Fruit fly (Drosophila melanogaster) whole organism, wandering third instar larva: ENCODE results near the gene Pxd.

ENCODE experiments used
- Abd-B ChIP-seq: fragments of >200 bp; optimal IDR thresholded peaks from 2 replicates; lab custom pipeline; 2017; ENCODE audit warnings: missing biosample characterization, missing genetic modification characterization
- CG32264 ChIP-seq: fragments of 200-800 bp; sonication (Bioruptor generic); optimal IDR thresholded peaks from 2 replicates; lab custom pipeline; 2016; ENCODE audit warnings: missing biosample characterization, missing genetic modification characterization
- CG9705 ChIP-seq: fragments of 200-800 bp; sonication (Bioruptor generic); optimal IDR thresholded peaks from 2 replicates; lab custom pipeline; 2018; ENCODE audit warnings: missing biosample characterization, mild to moderate bottlenecking, missing genetic modification characterization
- CrebA ChIP-seq: fragments of 200-800 bp; sonication (Bioruptor generic); optimal IDR thresholded peaks from 2 replicates; lab custom pipeline; 2016; ENCODE audit warnings: missing biosample characterization, mild to moderate bottlenecking, missing genetic modification characterization, borderline replicate concordance
- Dfd ChIP-seq: fragments of >200 bp; optimal IDR thresholded peaks from 2 replicates; lab custom pipeline; 2017; ENCODE audit warnings: missing biosample characterization, missing genetic modification characterization
- Dif ChIP-seq: fragments of 200-275, 200-300 bp; sonication (Bioruptor generic); optimal IDR thresholded peaks from 2 replicates; lab custom pipeline; 2018; ENCODE audit warnings: missing biosample characterization, missing genetic modification characterization; ENCODE audit not compliant: partially characterized antibody
- GATAd ChIP-seq: sonication (Bioruptor generic); optimal IDR thresholded peaks from 2 replicates; lab custom pipeline; 2016; ENCODE audit warnings: missing biosample characterization, missing genetic modification characterization
- HLH106 ChIP-seq: fragments of 200-800 bp; optimal IDR thresholded peaks from 3 replicates; lab custom pipeline; 2019; ENCODE audit warnings: missing biosample characterization, mild to moderate bottlenecking, missing genetic modification characterization, moderate library complexity
- Hnf4 ChIP-seq: fragments of 200-800 bp; sonication (Bioruptor generic); optimal IDR thresholded peaks from 2 replicates; lab custom pipeline; 2016; ENCODE audit warnings: missing biosample characterization, mild to moderate bottlenecking, missing genetic modification characterization
- Hr78 ChIP-seq: fragments of >200 bp; optimal IDR thresholded peaks from 2 replicates; lab custom pipeline; 2017; ENCODE audit warnings: missing biosample characterization, missing genetic modification characterization
- Hr83 ChIP-seq: fragments of 200-300 bp; sonication (Bioruptor generic); optimal IDR thresholded peaks from 2 replicates; lab custom pipeline; 2016; ENCODE audit warnings: missing biosample characterization, mild to moderate bottlenecking, missing genetic modification characterization, moderate library complexity; ENCODE audit not compliant: poor library complexity, severe bottlenecking
- Jra ChIP-seq: sonication (Bioruptor generic); optimal IDR thresholded peaks from 2 replicates; lab custom pipeline; 2016; ENCODE audit warnings: missing biosample characterization, missing genetic modification characterization
- Mio ChIP-seq: sonication (Bioruptor generic); optimal IDR thresholded peaks from 2 replicates; lab custom pipeline; 2016; ENCODE audit warnings: missing biosample characterization, missing genetic modification characterization
- Myc ChIP-seq: fragments of >200 bp; optimal IDR thresholded peaks from 2 replicates; lab custom pipeline; 2017
- N ChIP-seq: fragments of >200 bp; optimal IDR thresholded peaks from 2 replicates; lab custom pipeline; 2018; ENCODE audit warnings: missing biosample characterization, missing external identifiers, missing genetic modification characterization
- OdsH ChIP-seq: fragments of 200-800 bp; sonication (Bioruptor generic); optimal IDR thresholded peaks from 2 replicates; lab custom pipeline; 2016; ENCODE audit warnings: missing biosample characterization, mild to moderate bottlenecking, missing genetic modification characterization
- Rel ChIP-seq, 2 experiments: fragments of 200-800 bp; sonication (Bioruptor generic) in 1 of 2; optimal IDR thresholded peaks; 2 replicates in 1 of 2; 3 replicates in 1 of 2; lab custom pipeline; 2016 to 2019; ENCODE audit warnings: mild to moderate bottlenecking in 2 of 2, missing biosample characterization in 2 of 2, missing genetic modification characterization in 2 of 2, moderate library complexity in 1 of 2
- Sp1 ChIP-seq: fragments of 200-800 bp; sonication (Bioruptor generic); optimal IDR thresholded peaks from 3 replicates; lab custom pipeline; 2019; ENCODE audit warnings: missing biosample characterization, mild to moderate bottlenecking, missing genetic modification characterization, moderate library complexity
- Vsx2 ChIP-seq: fragments of 200-300, 225-300 bp; sonication (Bioruptor generic); optimal IDR thresholded peaks from 2 replicates; lab custom pipeline; 2018; ENCODE audit warnings: missing biosample characterization, missing genetic modification characterization; ENCODE audit not compliant: partially characterized antibody
- br ChIP-seq: fragments of 200-800 bp; sonication (Bioruptor generic); optimal IDR thresholded peaks from 2 replicates; lab custom pipeline; 2016; ENCODE audit warnings: missing biosample characterization, missing genetic modification characterization
- brk ChIP-seq: fragments of 200-800 bp; sonication (Bioruptor generic); optimal IDR thresholded peaks from 2 replicates; lab custom pipeline; 2016; ENCODE audit warnings: missing biosample characterization, mild to moderate bottlenecking, missing genetic modification characterization
- dl ChIP-seq, 2 experiments: fragments of 175-275, 200-275 bp in 1 of 2; fragments of 200-275 bp in 1 of 2; sonication (Bioruptor generic); optimal IDR thresholded peaks; lab custom pipeline; 2018; ENCODE audit warnings: mild to moderate bottlenecking in 2 of 2, missing biosample characterization in 2 of 2, missing genetic modification characterization in 2 of 2, moderate library complexity in 2 of 2; ENCODE audit not compliant: partially characterized antibody in 2 of 2, insufficient read depth in 1 of 2
- dmrt93B ChIP-seq: fragments of 200-800 bp; sonication (Bioruptor generic); optimal IDR thresholded peaks from 2 replicates; lab custom pipeline; 2018; ENCODE audit warnings: missing biosample characterization, mild to moderate bottlenecking, missing genetic modification characterization
- dsf ChIP-seq: sonication (Bioruptor generic); optimal IDR thresholded peaks from 2 replicates; lab custom pipeline; 2016; ENCODE audit warnings: missing biosample characterization, missing genetic modification characterization, borderline replicate concordance
- ey ChIP-seq: fragments of 200-800 bp; sonication (Bioruptor generic); optimal IDR thresholded peaks from 2 replicates; lab custom pipeline; 2016; ENCODE audit warnings: missing biosample characterization, missing genetic modification characterization
- foxo ChIP-seq, 2 experiments: fragments of 200-800 bp; sonication (Bioruptor generic); optimal IDR thresholded peaks; 2 replicates in 1 of 2; 3 replicates in 1 of 2; lab custom pipeline; 2016 to 2017; ENCODE audit warnings: missing biosample characterization in 2 of 2, missing genetic modification characterization in 2 of 2
- fru ChIP-seq: fragments of 200-800 bp; sonication (Bioruptor generic); optimal IDR thresholded peaks from 3 replicates; lab custom pipeline; 2016; ENCODE audit warnings: missing biosample characterization, mild to moderate bottlenecking, missing genetic modification characterization
- h ChIP-seq: fragments of 200-800 bp; sonication (Bioruptor generic); optimal IDR thresholded peaks from 3 replicates; lab custom pipeline; 2016; ENCODE audit warnings: missing biosample characterization, mild to moderate bottlenecking, missing genetic modification characterization
- jim ChIP-seq: fragments of 175-275, 200-325 bp; sonication (Bioruptor generic); optimal IDR thresholded peaks from 2 replicates; lab custom pipeline; 2016; ENCODE audit warnings: missing biosample characterization, mild to moderate bottlenecking, missing genetic modification characterization
- lola ChIP-seq: fragments of >200 bp; optimal IDR thresholded peaks from 2 replicates; lab custom pipeline; 2017; ENCODE audit warnings: missing biosample characterization, missing genetic modification characterization
- pan ChIP-seq: fragments of >200 bp; optimal IDR thresholded peaks from 2 replicates; lab custom pipeline; 2017
- psq ChIP-seq: fragments of 200-800 bp; sonication (Bioruptor generic); optimal IDR thresholded peaks from 3 replicates; lab custom pipeline; 2017; ENCODE audit warnings: missing biosample characterization, mild to moderate bottlenecking, missing genetic modification characterization, moderate library complexity
- rgr ChIP-seq: fragments of 200-800 bp; sonication (Bioruptor generic); optimal IDR thresholded peaks from 3 replicates; lab custom pipeline; 2016; ENCODE audit warnings: missing biosample characterization, mild to moderate bottlenecking, missing genetic modification characterization
- sage ChIP-seq: fragments of 200-800 bp; sonication (Bioruptor generic); optimal IDR thresholded peaks from 2 replicates; lab custom pipeline; 2016; ENCODE audit warnings: missing biosample characterization, mild to moderate bottlenecking, missing genetic modification characterization
- sv ChIP-seq: fragments of 200-800 bp; sonication (Bioruptor generic); optimal IDR thresholded peaks from 3 replicates; lab custom pipeline; 2016; ENCODE audit warnings: missing biosample characterization, missing genetic modification characterization
- tai ChIP-seq: sonication (Bioruptor generic); optimal IDR thresholded peaks from 2 replicates; lab custom pipeline; 2016; ENCODE audit warnings: missing biosample characterization, missing genetic modification characterization
- usp ChIP-seq: fragments of >200 bp; optimal IDR thresholded peaks from 2 replicates; lab custom pipeline; 2017; ENCODE audit warnings: missing biosample characterization, missing genetic modification characterization
- woc ChIP-seq: sonication (Bioruptor generic); optimal IDR thresholded peaks from 2 replicates; lab custom pipeline; 2016; ENCODE audit warnings: missing biosample characterization, mild to moderate bottlenecking, missing genetic modification characterization

Pxd gene

dm6 chr3R:16986181-16987074 is 27.9 kb upstream of the Pxd start:
- TF ChIP-seq N (no peak), Hnf4 (GFP tag; lab: Kevin White, UChicago) (peak; percentile 86), Hr83 (GFP tag; lab: Kevin White, UChicago) (peak; percentile 49), h (peak; percentile 97), br (peak; percentile 95), foxo (GFP tag; optimal IDR thresholded peaks at IDR 0.05; lab: Kevin White, UChicago) (peak; percentile 90 to 96), CrebA (GFP tag; lab: Kevin White, UChicago) (peak; percentile 66), usp (GFP tag; lab: Kevin White, UChicago) (no peak), dmrt93B (peak; percentile 77), psq (GFP tag; lab: Kevin White, UChicago) (peak; percentile 83), Myc (lab: Kevin White, UChicago) (no peak), Mio (GFP tag; lab: Kevin White, UChicago) (peak; percentile 83), Vsx2 (GFP tag; lab: Kevin White, UChicago) (no peak), CG9705 (GFP tag; lab: Kevin White, UChicago) (peak; percentile 64), sv (peak; percentile 87), ey (GFP tag; lab: Kevin White, UChicago) (peak; percentile 96), OdsH (GFP tag; lab: Kevin White, UChicago) (peak; percentile 93), dsf (no peak), sage (GFP tag; lab: Kevin White, UChicago) (peak; percentile 57), Sp1 (peak; percentile 86), Hr78 (GFP tag; lab: Kevin White, UChicago) (no peak), fru (GFP tag; lab: Kevin White, UChicago) (peak; percentile 95), tai (GFP tag; lab: Kevin White, UChicago) (peak; percentile 70), Jra (GFP tag; lab: Kevin White, UChicago) (peak; percentile 78), Dif (no peak), pan (lab: Kevin White, UChicago) (no peak), rgr (GFP tag; lab: Kevin White, UChicago) (peak; percentile 91), Rel (GFP tag; optimal IDR thresholded peaks at IDR 0.05; lab: Kevin White, UChicago) (no peak), Rel (tag; optimal IDR thresholded peaks at IDR 0.05; lab: Kevin White, UChicago) (peak; percentile 97), woc (GFP tag; lab: Kevin White, UChicago) (peak; percentile 87), lola (GFP tag; lab: Kevin White, UChicago) (no peak), CG32264 (peak; percentile 90), GATAd (no peak), brk (peak; percentile 24), HLH106 (tag; lab: Kevin White, UChicago) (peak; percentile 91), dl (GFP tag; optimal IDR thresholded peaks at IDR 0.05; lab: Kevin White, UChicago; ENCODE audit: insufficient read depth in 1 of 2, partially characterized antibody in 2 of 2) (no peak), Abd-B (GFP tag; lab: Kevin White, UChicago) (no peak)
- TF ChIP-seq, all 38 proteins: peak for 24

- no peak for TF ChIP-seq fru (GFP tag; lab: Kevin White, UChicago)
- no peak for TF ChIP-seq psq (GFP tag; lab: Kevin White, UChicago)
- TF ChIP-seq CG9705 (GFP tag; lab: Kevin White, UChicago) = no peak
- TF ChIP-seq woc (GFP tag; lab: Kevin White, UChicago) = no peak
- TF ChIP-seq sage (GFP tag; lab: Kevin White, UChicago) = no peak
- TF ChIP-seq HLH106 (tag; lab: Kevin White, UChicago) = no peak
- no peak for TF ChIP-seq jim (GFP tag; lab: Kevin White, UChicago)
- no peak for TF ChIP-seq ey (GFP tag; lab: Kevin White, UChicago)
- peak; percentile 44 for TF ChIP-seq Dif
- TF ChIP-seq Hr83 (GFP tag; lab: Kevin White, UChicago) = peak; percentile 20
- no peak for TF ChIP-seq Jra (GFP tag; lab: Kevin White, UChicago)
- TF ChIP-seq Dfd (GFP tag; lab: Kevin White, UChicago) = no peak
- no peak for TF ChIP-seq usp (GFP tag; lab: Kevin White, UChicago)
- no peak for TF ChIP-seq CG32264
- no peak for TF ChIP-seq Mio (GFP tag; lab: Kevin White, UChicago)
- no peak for TF ChIP-seq pan (lab: Kevin White, UChicago)
- no peak for TF ChIP-seq dmrt93B
- TF ChIP-seq brk = no peak
- TF ChIP-seq N = no peak
- TF ChIP-seq Hnf4 (GFP tag; lab: Kevin White, UChicago) = no peak
- TF ChIP-seq lola (GFP tag; lab: Kevin White, UChicago) = no peak
- TF ChIP-seq GATAd = no peak
- TF ChIP-seq Myc (lab: Kevin White, UChicago) = no peak
- peak in 1 of 2 experiments; percentile 23 for TF ChIP-seq dl (GFP tag; optimal IDR thresholded peaks at IDR 0.05; lab: Kevin White, UChicago; ENCODE audit: insufficient read depth in 1 of 2, partially characterized antibody in 2 of 2)
- TF ChIP-seq Sp1 = no peak
- no peak for TF ChIP-seq rgr (GFP tag; lab: Kevin White, UChicago)
- no peak for TF ChIP-seq tai (GFP tag; lab: Kevin White, UChicago)
- no peak for TF ChIP-seq Rel (GFP tag; optimal IDR thresholded peaks at IDR 0.05; lab: Kevin White, UChicago)
- peak; percentile 33 for TF ChIP-seq Rel (tag; optimal IDR thresholded peaks at IDR 0.05; lab: Kevin White, UChicago)
- no peak for TF ChIP-seq Hr78 (GFP tag; lab: Kevin White, UChicago)
- TF ChIP-seq br = no peak
- no peak for TF ChIP-seq Abd-B (GFP tag; lab: Kevin White, UChicago)
- TF ChIP-seq h = peak; percentile 16
- TF ChIP-seq foxo (GFP tag; optimal IDR thresholded peaks at IDR 0.05; lab: Kevin White, UChicago) = no peak
- no peak for TF ChIP-seq dsf
- no peak for TF ChIP-seq sv
- TF ChIP-seq CrebA (GFP tag; lab: Kevin White, UChicago) = no peak
- no peak for TF ChIP-seq OdsH (GFP tag; lab: Kevin White, UChicago)
- no peak for TF ChIP-seq Vsx2 (GFP tag; lab: Kevin White, UChicago)
Measured at dm6 chr3R:16987220-16987923, 27.0 kb upstream of the Pxd start, which contains the start of gene CG18622. Gene CG18622 (minus strand): TSS chr3R:16987732.
